Fruit fly (Drosophila melanogaster) whole organism, embryonic: ENCODE results near the gene CG9837.
A peak's percentile ranks its signal among the peaks of the same experiment; 100 is the strongest.

Experiments used
- CG17829 ChIP-seq: fragments of 200-800 bp; optimal IDR thresholded peaks from 2 replicates; lab custom pipeline; 2019; ENCODE audit warnings: missing biosample characterization, mild to moderate bottlenecking, missing genetic modification characterization, moderate library complexity
- CTCF ChIP-seq: fragments of 200-800 bp; sonication (Bioruptor generic); optimal IDR thresholded peaks from 2 replicates; lab custom pipeline; 2017; ENCODE audit warnings: missing biosample characterization, mild to moderate bottlenecking, missing genetic modification characterization, moderate library complexity
- Dek ChIP-seq: fragments of 200-800 bp; sonication (Bioruptor generic); optimal IDR thresholded peaks from 3 replicates; lab custom pipeline; 2019; ENCODE audit warnings: missing biosample characterization, mild to moderate bottlenecking, missing genetic modification characterization, moderate library complexity
- al ChIP-seq: fragments of 200-800 bp; sonication (Bioruptor generic); IDR thresholded peaks from 2 replicates; pipeline ENCODE4 v1.3.6; 2022; ENCODE audit warnings: missing biosample characterization, missing genetic modification characterization
- cwo ChIP-seq: fragments of 200-800 bp; sonication (Bioruptor generic); optimal IDR thresholded peaks from 3 replicates; lab custom pipeline; 2017; ENCODE audit warnings: missing biosample characterization, missing genetic modification characterization, mild to moderate bottlenecking, moderate library complexity, missing genetic modification reagents
- h ChIP-seq: fragments of >200 bp; optimal IDR thresholded peaks from 2 replicates; lab custom pipeline; 2017
- kni ChIP-seq: fragments of 200-800 bp; sonication (Bioruptor generic); optimal IDR thresholded peaks from 3 replicates; lab custom pipeline; 2017; ENCODE audit warnings: mild to moderate bottlenecking, missing biosample characterization, missing genetic modification reagents, missing genetic modification characterization
- lab ChIP-seq: fragments of 200-800 bp; sonication (Bioruptor generic); optimal IDR thresholded peaks from 3 replicates; lab custom pipeline; 2017; ENCODE audit warnings: missing biosample characterization, missing genetic modification characterization, mild to moderate bottlenecking, moderate library complexity, missing genetic modification reagents
- lilli ChIP-seq: fragments of 200-800 bp; sonication (Bioruptor generic); optimal IDR thresholded peaks from 3 replicates; lab custom pipeline; 2016; ENCODE audit warnings: missing biosample characterization, missing genetic modification characterization
- toy ChIP-seq: fragments of 200-800 bp; sonication (Bioruptor generic); IDR thresholded peaks from 2 replicates; pipeline ENCODE4 v1.3.6; 2022; ENCODE audit warnings: missing biosample characterization, missing genetic modification characterization

- TF ChIP-seq toy (GFP tag; lab: Robert Waterston, UW): no peak
- TF ChIP-seq h (lab: Kevin White, UChicago): no peak
- no peak for TF ChIP-seq CTCF (GFP tag; lab: Kevin White, UChicago)
- peak; percentile 95 for TF ChIP-seq kni
- TF ChIP-seq al (GFP tag; lab: Robert Waterston, UW): no peak
- no peak for TF ChIP-seq CG17829 (tag; lab: Kevin White, UChicago)
- no peak for TF ChIP-seq cwo (GFP tag; lab: Kevin White, UChicago)
- TF ChIP-seq Dek (tag; lab: Kevin White, UChicago): no peak
- TF ChIP-seq lilli (GFP tag; lab: Kevin White, UChicago): no peak
- no peak for TF ChIP-seq lab (GFP tag; lab: Kevin White, UChicago)
These were observed 5.4 kb downstream of the CG9837 start for dm6 chr3R:8807831-8808517.
